Worm (Caenorhabditis elegans) whole organism, L4 larva: ENCODE data around the gene phyh-1.

Experiments
- D1046.2 ChIP-seq: fragments of 200-800 bp; sonication (Bioruptor generic); IDR thresholded peaks from 2 replicates; pipeline ENCODE4 v1.3.6; 2022; ENCODE audit warnings: missing genetic modification characterization, missing compliant biosample characterization
- F37D6.2 ChIP-seq: sonication (generic microtip); optimal IDR thresholded peaks from 2 replicates; lab custom pipeline; 2016; ENCODE audit warnings: mild to moderate bottlenecking, missing genetic modification characterization, missing compliant biosample characterization
- F44E2.7 ChIP-seq: fragments of 200-800 bp; sonication (Bioruptor generic); IDR thresholded peaks from 2 replicates; pipeline ENCODE4 v2.1.2; 2022; ENCODE audit warnings: missing genetic modification characterization, missing compliant biosample characterization
- F49E8.2 ChIP-seq: sonication (generic microtip); optimal IDR thresholded peaks from 2 replicates; lab custom pipeline; 2016; ENCODE audit warnings: missing compliant biosample characterization, mild to moderate bottlenecking, missing genetic modification characterization, borderline replicate concordance
- T20F7.1 ChIP-seq: fragments of 200-800 bp; sonication (Bioruptor generic); optimal IDR thresholded peaks from 2 replicates; lab custom pipeline; 2018; ENCODE audit warnings: mild to moderate bottlenecking, missing genetic modification characterization, missing compliant biosample characterization
- Y105C5A.15 ChIP-seq: fragments of 200-800 bp; sonication (Bioruptor generic); IDR thresholded peaks from 2 replicates; pipeline ENCODE4 v1.3.6; 2022; ENCODE audit warnings: missing genetic modification characterization, missing compliant biosample characterization
- Y5F2A.4 ChIP-seq: fragments of 200-800 bp; sonication (Bioruptor generic); optimal IDR thresholded peaks from 2 replicates; lab custom pipeline; 2018; ENCODE audit warnings: mild to moderate bottlenecking, missing genetic modification characterization, missing compliant biosample characterization
- ZK337.2 ChIP-seq: fragments of 200-800 bp; sonication (Bioruptor generic); IDR thresholded peaks from 2 replicates; pipeline ENCODE4 v1.3.6; 2022; ENCODE audit warnings: missing genetic modification reagents, missing genetic modification characterization, missing compliant biosample characterization
- aha-1 ChIP-seq: fragments of 150-350 bp; peaks from one replicate; lab custom pipeline; 2014; ENCODE audit warnings: missing biosample characterization, missing genetic modification characterization
- ceh-32 ChIP-seq: sonication (generic microtip); optimal IDR thresholded peaks from 2 replicates; lab custom pipeline; 2016; ENCODE audit warnings: mild to moderate bottlenecking, missing genetic modification characterization, missing compliant biosample characterization; ENCODE audit not compliant: poor library complexity
- ceh-62 ChIP-seq: sonication (generic microtip); optimal IDR thresholded peaks from 2 replicates; lab custom pipeline; 2017; ENCODE audit warnings: missing biosample characterization, missing genetic modification characterization
- daf-16 ChIP-seq, 3 experiments: sonication (generic microtip); optimal IDR thresholded peaks; 2 replicates each; lab custom pipeline; 2016 to 2017; ENCODE audit warnings: missing genetic modification characterization in 3 of 3, missing genetic modification reagents in 3 of 3, mild to moderate bottlenecking in 2 of 3, missing compliant biosample characterization in 2 of 3, missing biosample characterization in 1 of 3, moderate library complexity in 1 of 3
- dve-1 ChIP-seq: sonication (generic microtip); optimal IDR thresholded peaks from 2 replicates; lab custom pipeline; 2017; ENCODE audit warnings: antibody characterized with exemption, mild to moderate bottlenecking, missing genetic modification characterization, missing compliant biosample characterization; ENCODE audit not compliant: insufficient read depth
- egl-27 ChIP-seq: sonication (generic microtip); optimal IDR thresholded peaks from 3 replicates; lab custom pipeline; 2017; ENCODE audit warnings: missing biosample characterization, missing genetic modification reagents, missing genetic modification characterization
- gei-8 ChIP-seq: fragments of 200-800 bp; sonication (Bioruptor generic); optimal IDR thresholded peaks from 2 replicates; lab custom pipeline; 2018; ENCODE audit warnings: mild to moderate bottlenecking, missing genetic modification characterization, missing compliant biosample characterization
- hif-1 ChIP-seq, 2 experiments: sonication (generic microtip); optimal IDR thresholded peaks; 2 replicates each; lab custom pipeline; 2016 to 2017; ENCODE audit warnings: missing compliant biosample characterization in 2 of 2, missing genetic modification characterization in 2 of 2, missing genetic modification reagents in 2 of 2, missing genotype in 2 of 2, mild to moderate bottlenecking in 1 of 2
- hmg-1.1 ChIP-seq: fragments of 200-800 bp; sonication (Bioruptor generic); IDR thresholded peaks from 2 replicates; pipeline ENCODE4 v1.3.6; 2022; ENCODE audit warnings: missing genetic modification reagents, missing genetic modification characterization, missing compliant biosample characterization
- lin-15B ChIP-seq: fragments of 150-350 bp; sonication (generic microtip); optimal IDR thresholded peaks from 3 replicates; lab custom pipeline; 2014; ENCODE audit warnings: missing biosample characterization, missing genetic modification characterization
- lin-38 ChIP-seq: fragments of 200-800 bp; sonication (Bioruptor generic); IDR thresholded peaks from 2 replicates; pipeline ENCODE4 v1.3.6; 2022; ENCODE audit warnings: missing genetic modification reagents, missing genetic modification characterization, missing compliant biosample characterization
- lin-39 ChIP-seq: fragments of 150-350 bp; optimal IDR thresholded peaks from 2 replicates; lab custom pipeline; 2014; ENCODE audit warnings: missing biosample characterization, missing genetic modification reagents, missing genetic modification characterization
- lsy-2 ChIP-seq, 2 experiments: fragments of 150-350 bp in 1 of 2; sonication (generic microtip) in 1 of 2; optimal IDR thresholded peaks; 2 replicates each; lab custom pipeline; 2014 to 2017; ENCODE audit warnings: missing biosample characterization in 2 of 2, missing genetic modification characterization in 2 of 2
- madf-9 ChIP-seq: fragments of 200-800 bp; sonication (Bioruptor generic); conservative IDR thresholded peaks from 2 replicates; pipeline ENCODE4 v1.3.6; 2022; ENCODE audit warnings: missing genetic modification reagents, missing genetic modification characterization, missing compliant biosample characterization
- mdt-29 ChIP-seq: fragments of 200-800 bp; sonication (Bioruptor generic); IDR thresholded peaks from 2 replicates; pipeline ENCODE4 v1.3.6; 2022; ENCODE audit warnings: missing genetic modification reagents, missing genetic modification characterization, missing compliant biosample characterization
- mep-1 ChIP-seq: fragments of 150-350 bp; sonication (generic microtip); optimal IDR thresholded peaks from 3 replicates; lab custom pipeline; 2014; ENCODE audit warnings: missing biosample characterization, missing genetic modification characterization
- mxl-2 ChIP-seq: fragments of 200-800 bp; sonication (Bioruptor generic); conservative IDR thresholded peaks from 2 replicates; pipeline ENCODE4 v1.3.6; 2022; ENCODE audit warnings: missing genetic modification reagents, missing genetic modification characterization, missing compliant biosample characterization
- mxl-3 ChIP-seq: fragments of 200-800 bp; sonication (Bioruptor generic); optimal IDR thresholded peaks from 2 replicates; lab custom pipeline; 2018; ENCODE audit warnings: mild to moderate bottlenecking, missing genetic modification characterization, missing compliant biosample characterization
- nhr-102 ChIP-seq: sonication (generic microtip); optimal IDR thresholded peaks from 2 replicates; lab custom pipeline; 2016; ENCODE audit warnings: mild to moderate bottlenecking, missing genetic modification characterization, moderate library complexity, missing compliant biosample characterization
- nhr-6 ChIP-seq: fragments of 150-350 bp; optimal IDR thresholded peaks from 2 replicates; lab custom pipeline; 2014; ENCODE audit warnings: missing biosample characterization, missing genetic modification characterization
- nhr-76 ChIP-seq: fragments of 150-350 bp; optimal IDR thresholded peaks from 2 replicates; lab custom pipeline; 2014; ENCODE audit warnings: missing biosample characterization, missing genetic modification characterization
- sdz-12 ChIP-seq: fragments of 200-800 bp; sonication (Bioruptor generic); optimal IDR thresholded peaks from 2 replicates; lab custom pipeline; 2018; ENCODE audit warnings: mild to moderate bottlenecking, missing genetic modification characterization, missing compliant biosample characterization
- snpc-1.2 ChIP-seq: fragments of 200-800 bp; sonication (Bioruptor generic); IDR thresholded peaks from 2 replicates; pipeline ENCODE4 v1.3.6; 2022; ENCODE audit warnings: missing genetic modification reagents, missing genetic modification characterization, missing compliant biosample characterization
- spr-3 ChIP-seq: fragments of 200-800 bp; sonication (Bioruptor generic); optimal IDR thresholded peaks from 2 replicates; lab custom pipeline; 2018; ENCODE audit warnings: mild to moderate bottlenecking, missing genetic modification characterization, missing compliant biosample characterization
- zag-1 ChIP-seq: fragments of 150-350 bp; optimal IDR thresholded peaks from 2 replicates; lab custom pipeline; 2014; ENCODE audit warnings: missing biosample characterization, missing genetic modification characterization
- zfp-2 ChIP-seq: sonication (generic microtip); optimal IDR thresholded peaks from 2 replicates; lab custom pipeline; 2016; ENCODE audit warnings: mild to moderate bottlenecking, missing genetic modification characterization, missing compliant biosample characterization
- zfp-3 ChIP-seq: fragments of 200-800 bp; sonication (Bioruptor generic); conservative IDR thresholded peaks from 2 replicates; pipeline ENCODE4 v1.3.6; 2022; ENCODE audit warnings: missing genetic modification reagents, missing genetic modification characterization, missing compliant biosample characterization
- zip-11 ChIP-seq: fragments of 200-800 bp; sonication (Bioruptor generic); IDR thresholded peaks from 2 replicates; pipeline ENCODE4 v1.3.6; 2022; ENCODE audit warnings: missing genetic modification characterization, missing compliant biosample characterization
- ztf-11 ChIP-seq: fragments of 150-350 bp; optimal IDR thresholded peaks from 2 replicates; lab custom pipeline; 2014; ENCODE audit warnings: missing biosample characterization, missing genetic modification characterization
- ztf-7 ChIP-seq: fragments of 150-350 bp; optimal IDR thresholded peaks from 2 replicates; lab custom pipeline; 2014; ENCODE audit warnings: missing biosample characterization, missing genetic modification characterization

Gene phyh-1

ce11 chrIV:17222145-17222544 is 37.1 kb downstream of the phyh-1 start:
- TF ChIP-seq snpc-1.2 (peak; percentile 55; the same call in 1 of the 2 replicates), lin-38 (0 out of 2 replicates have a peak, but pooled peaks have one; percentile 14)

ce11 chrIV:17216048-17216447 is 43.2 kb downstream of the phyh-1 start, which contains the start of gene Y116A8B.1:
TSS of gene Y116A8B.1 (plus strand) at chrIV:17216348.
- TF ChIP-seq ceh-32 = no peak
- no peak for TF ChIP-seq zag-1 (tag; lab: Kevin White, UChicago)
- TF ChIP-seq F37D6.2 (tag; lab: Kevin White, UChicago) = no peak
- no peak for TF ChIP-seq madf-9
- no peak for TF ChIP-seq zfp-2 (tag; lab: Kevin White, UChicago)
- TF ChIP-seq lin-15B = no peak
- no peak for TF ChIP-seq T20F7.1
- TF ChIP-seq daf-16 (GFP tag; optimal IDR thresholded peaks at IDR 0.05; lab: Kevin White, UChicago) = no peak
- no peak for TF ChIP-seq daf-16 (tag; optimal IDR thresholded peaks at IDR 0.05; lab: Kevin White, UChicago)
- TF ChIP-seq F49E8.2 (tag; lab: Kevin White, UChicago) = no peak
- no peak for TF ChIP-seq Y105C5A.15 (GFP tag; lab: Robert Waterston, UW)
- TF ChIP-seq zip-11 = no peak
- no peak for TF ChIP-seq ZK337.2
- no peak for TF ChIP-seq F44E2.7 (GFP tag; lab: Robert Waterston, UW)
- no peak for TF ChIP-seq D1046.2 (GFP tag; lab: Robert Waterston, UW)
- TF ChIP-seq lsy-2 (tag; optimal IDR thresholded peaks at IDR 0.05; lab: Kevin White, UChicago) = no peak
- TF ChIP-seq lin-38 = no peak
- no peak for TF ChIP-seq Y5F2A.4 (GFP tag; lab: Kevin White, UChicago)
- no peak for TF ChIP-seq hif-1 (tag; optimal IDR thresholded peaks at IDR 0.05; lab: Kevin White, UChicago)

- TF ChIP-seq mdt-29 (GFP tag; lab: Robert Waterston, UW) = no peak
- 0 out of 2 replicates have a peak, but pooled peaks have one; percentile 31 for TF ChIP-seq hmg-1.1
- 0 out of 2 replicates have a peak, but pooled peaks have one; percentile 14 for TF ChIP-seq snpc-1.2
These were observed 44.1 kb downstream of the phyh-1 start for ce11 chrIV:17215070-17215469.

ce11 chrIV:17210754-17211153 is 48.5 kb downstream of the phyh-1 start:
- TF ChIP-seq zfp-3 (no peak), aha-1 (tag; lab: Kevin White, UChicago) (peak; percentile 72)

ce11 chrIV:17209309-17209708 is 49.9 kb downstream of the phyh-1 start:
- peak; percentile 77 for TF ChIP-seq aha-1 (tag; lab: Kevin White, UChicago)
- no peak for TF ChIP-seq mxl-2
- peak; percentile 10 for TF ChIP-seq dve-1
- no peak for TF ChIP-seq nhr-76
- TF ChIP-seq lin-39 (tag; lab: Kevin White, UChicago) = no peak
- no peak for TF ChIP-seq ceh-62 (tag; lab: Kevin White, UChicago)
- no peak for TF ChIP-seq spr-3 (GFP tag; lab: Kevin White, UChicago)
- TF ChIP-seq sdz-12 (GFP tag; lab: Kevin White, UChicago) = no peak
- no peak for TF ChIP-seq daf-16 (GFP tag; optimal IDR thresholded peaks at IDR 0.05; lab: Kevin White, UChicago)
- peak; percentile 9 for TF ChIP-seq daf-16 (tag; optimal IDR thresholded peaks at IDR 0.05; lab: Kevin White, UChicago)
- no peak for TF ChIP-seq ceh-32
- TF ChIP-seq lsy-2 (tag; optimal IDR thresholded peaks at IDR 0.05; lab: Kevin White, UChicago) = peak in 1 of 2 experiments; percentile 1
- TF ChIP-seq egl-27 (tag; lab: Kevin White, UChicago) = no peak
- no peak for TF ChIP-seq lin-38
- TF ChIP-seq mep-1 (tag; lab: Kevin White, UChicago) = no peak
- TF ChIP-seq nhr-102 (tag; lab: Kevin White, UChicago) = no peak
- no peak for TF ChIP-seq Y105C5A.15 (GFP tag; lab: Robert Waterston, UW)
- no peak for TF ChIP-seq nhr-6 (tag; lab: Kevin White, UChicago)
- TF ChIP-seq ztf-11 (tag; lab: Kevin White, UChicago) = no peak
- no peak for TF ChIP-seq gei-8 (GFP tag; lab: Kevin White, UChicago)
- no peak for TF ChIP-seq ztf-7 (tag; lab: Kevin White, UChicago)
- TF ChIP-seq mxl-3 = no peak
- TF ChIP-seq, all 104 proteins: peak for 4
